Worm (Caenorhabditis elegans): ENCODE measurements around the gene lin-5.

The lin-5 gene

ce11 chrII:7873843-7874372 is 13.5 kb downstream of the lin-5 start, which contains the start of gene T01H3.3 (continued):
- TF ChIP-seq blmp-1 (tag; optimal IDR thresholded peaks at IDR 0.05) (no peak), lin-13 (GFP tag; optimal IDR thresholded peaks at IDR 0.05) (peak; percentile 36), irx-1 (tag; optimal IDR thresholded peaks at IDR 0.05) (no peak), rnt-1 (tag; optimal IDR thresholded peaks at IDR 0.05) (peak; percentile 40), lin-15B (tag; optimal IDR thresholded peaks at IDR 0.05) (no peak), nhr-84 (tag; optimal IDR thresholded peaks at IDR 0.05) (no peak), fkh-8 (tag; optimal IDR thresholded peaks at IDR 0.05) (no peak), lsy-2 (tag; optimal IDR thresholded peaks at IDR 0.05) (peak; percentile 68 to 87), sup-37 (GFP tag; optimal IDR thresholded peaks at IDR 0.05) (no peak), mef-2 (tag; optimal IDR thresholded peaks at IDR 0.05) (no peak), egl-27 (tag; optimal IDR thresholded peaks at IDR 0.05) (no peak), unc-130 (tag; optimal IDR thresholded peaks at IDR 0.05) (peak; percentile 22), lir-3 (tag; optimal IDR thresholded peaks at IDR 0.05; ENCODE audit: poor library complexity) (no peak), ztf-4 (tag; optimal IDR thresholded peaks at IDR 0.05) (no peak), nhr-77 (tag; optimal IDR thresholded peaks at IDR 0.05) (no peak), nhr-76 (tag; optimal IDR thresholded peaks at IDR 0.05) (no peak), zag-1 (tag; optimal IDR thresholded peaks at IDR 0.05) (no peak), lin-39 (tag; optimal IDR thresholded peaks at IDR 0.05) (no peak), ceh-90 (tag; optimal IDR thresholded peaks at IDR 0.05) (no peak), ets-5 (GFP tag; IDR thresholded peaks at IDR 0.05) (no peak), F16B12.6 (tag; optimal IDR thresholded peaks at IDR 0.05) (peak; percentile 58), alr-1 (tag; optimal IDR thresholded peaks at IDR 0.05; ENCODE audit: borderline replicate concordance) (no peak), fkh-10 (GFP tag; optimal IDR thresholded peaks at IDR 0.05) (no peak), Y116A8C.19 (tag; optimal IDR thresholded peaks at IDR 0.05; ENCODE audit: borderline replicate concordance) (no peak), nhr-28 (tag; optimal IDR thresholded peaks at IDR 0.05) (no peak), ceh-88 (GFP tag; IDR thresholded peaks at IDR 0.05) (no peak), ceh-63 (GFP tag; optimal IDR thresholded peaks at IDR 0.05) (no peak), unc-86 (tag; optimal IDR thresholded peaks at IDR 0.05) (no peak), C04F5.9 (tag; optimal IDR thresholded peaks at IDR 0.05) (no peak), nhr-237 (tag; optimal IDR thresholded peaks at IDR 0.05) (no peak), xbp-1 (tag; optimal IDR thresholded peaks at IDR 0.05) (peak; percentile 53), dsc-1 (tag; optimal IDR thresholded peaks at IDR 0.05) (peak; percentile 33)

DNA sequence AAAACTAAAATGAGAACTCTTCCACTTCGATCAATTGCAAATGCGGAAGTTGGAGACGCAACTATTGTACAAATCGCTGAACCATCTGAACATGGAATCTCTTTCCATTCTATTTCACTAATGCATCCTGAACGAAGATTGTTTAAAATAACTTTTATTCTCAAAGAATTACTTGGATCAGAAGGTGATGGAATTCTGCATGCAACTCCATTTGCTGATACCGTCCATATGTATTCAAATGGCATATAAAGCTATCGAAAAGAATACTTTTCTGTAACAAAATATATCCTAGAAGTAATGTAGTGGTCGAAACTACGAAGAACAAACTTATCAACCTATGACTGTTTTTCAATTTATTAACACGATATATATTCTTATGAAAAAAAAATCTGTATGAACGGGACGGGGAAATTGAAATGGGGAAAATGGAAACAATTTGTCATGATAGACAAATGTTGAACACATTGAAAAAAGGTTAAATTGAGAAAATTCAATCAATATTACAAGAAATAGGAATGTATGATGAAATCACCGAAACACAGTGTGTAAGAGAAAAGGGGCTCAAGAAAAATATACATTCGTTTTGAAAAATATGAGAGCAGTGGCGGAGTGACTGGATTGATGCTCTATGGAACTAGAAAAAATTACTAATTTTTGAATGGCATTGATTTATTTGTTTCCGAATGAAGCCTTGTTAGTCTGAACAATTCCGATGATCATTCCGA is 17.5 kb downstream of the lin-5 start, which contains the start of gene T01H3.2:
TSS of gene T01H3.2 (minus strand) at position 251 of the 725 bp plus-strand sequence.
- no peak for TF ChIP-seq unc-62 (GFP tag; optimal IDR thresholded peaks at IDR 0.05)
- peak; percentile 41 for TF ChIP-seq nhr-71 (tag; optimal IDR thresholded peaks at IDR 0.05)
- TF ChIP-seq ceh-63 (GFP tag; optimal IDR thresholded peaks at IDR 0.05) = no peak
- no peak for TF ChIP-seq Y116A8C.19 (tag; optimal IDR thresholded peaks at IDR 0.05; ENCODE audit: borderline replicate concordance)
- no peak for TF ChIP-seq ets-5 (GFP tag; IDR thresholded peaks at IDR 0.05)
- TF ChIP-seq snu-23 (GFP tag; optimal IDR thresholded peaks at IDR 0.05) = peak; percentile 2
- no peak for TF ChIP-seq efl-1 (optimal IDR thresholded peaks at IDR 0.05)
- TF ChIP-seq efl-1 (GFP tag; optimal IDR thresholded peaks at IDR 0.05 in 1 of 2) = peak in 1 of 2 experiments; percentile 86
- no peak for TF ChIP-seq nhr-19 (GFP tag; conservative IDR thresholded peaks at IDR 0.05)
- no peak for TF ChIP-seq ztf-11 (tag; optimal IDR thresholded peaks at IDR 0.05)

ce11 chrII:7879266-7879718 is 18.9 kb downstream of the lin-5 start, which contains the start of the genes vha-4 and T01H3.5:
TSS of gene vha-4 (minus strand) at chrII:7879316.
TSS of gene T01H3.5 (plus strand) at chrII:7879616.
- peak; percentile 6 for TF ChIP-seq snu-23 (GFP tag; optimal IDR thresholded peaks at IDR 0.05)
- no peak for TF ChIP-seq sox-4 (tag; optimal IDR thresholded peaks at IDR 0.05)
- TF ChIP-seq ceh-88 (GFP tag; IDR thresholded peaks at IDR 0.05) = no peak
- no peak for TF ChIP-seq nhr-19 (GFP tag; conservative IDR thresholded peaks at IDR 0.05)
- TF ChIP-seq lin-35 (GFP tag; optimal IDR thresholded peaks at IDR 0.05) = peak in 1 of 2 experiments; percentile 5
- no peak for TF ChIP-seq pqm-1 (tag; optimal IDR thresholded peaks at IDR 0.05)
- TF ChIP-seq pax-3 (tag; optimal IDR thresholded peaks at IDR 0.05) = no peak
- peak in 1 of 2 experiments; percentile 21 for TF ChIP-seq lsy-2 (tag; optimal IDR thresholded peaks at IDR 0.05)
- TF ChIP-seq nhr-11 (tag; optimal IDR thresholded peaks at IDR 0.05) = no peak
- peak in 1 of 3 experiments; percentile 23 for TF ChIP-seq dpl-1 (GFP tag; optimal IDR thresholded peaks at IDR 0.05)
- TF ChIP-seq ama-1 (optimal IDR thresholded peaks at IDR 0.05) = no peak
- TF ChIP-seq mef-2 (tag; optimal IDR thresholded peaks at IDR 0.05) = no peak
- no peak for TF ChIP-seq nhr-76 (tag; optimal IDR thresholded peaks at IDR 0.05)
